Fruit fly (Drosophila melanogaster) whole organism, embryonic: ENCODE measurements around the gene CG4101.

Source experiments
- CG9797 ChIP-seq: fragments of 200-800 bp; sonication (Bioruptor generic); optimal IDR thresholded peaks from 3 replicates; lab custom pipeline; 2018; ENCODE audit warnings: missing biosample characterization, mild to moderate bottlenecking, missing genetic modification characterization
- chm ChIP-seq: fragments of 200-800 bp; sonication (Bioruptor generic); IDR thresholded peaks from 2 replicates; pipeline ENCODE4 v1.3.6; 2022; ENCODE audit warnings: missing biosample characterization, missing genetic modification characterization
- zfh1 ChIP-seq: fragments of 200-800 bp; sonication (Bioruptor generic); IDR thresholded peaks from 3 replicates; pipeline ENCODE4 v1.3.6; 2022; ENCODE audit warnings: missing biosample characterization, missing genetic modification characterization

- TF ChIP-seq zfh1 (no peak), chm (no peak), CG9797 (GFP tag; lab: Kevin White, UChicago) (no peak)
Measured at dm6 chr3L:16634091-16634490, 21.8 kb downstream of the CG4101 start.
